Worm (Caenorhabditis elegans): Measurements from ENCODE around the gene R13A5.15.

R13A5.15 gene

ce11 chrIII:7572781-7573400 is 15.2 kb downstream of the R13A5.15 start, which contains the start of the genes rpl-9 and lpd-7 (continued):
- no peak for TF ChIP-seq fkh-2 (tag; optimal IDR thresholded peaks at IDR 0.05)
- no peak for TF ChIP-seq tbx-2 (tag; optimal IDR thresholded peaks at IDR 0.05)
- TF ChIP-seq fos-1 (tag; optimal IDR thresholded peaks at IDR 0.05): no peak
- TF ChIP-seq hmg-11 (tag; optimal IDR thresholded peaks at IDR 0.05): peak; percentile 78
- no peak for TF ChIP-seq ceh-9 (tag; optimal IDR thresholded peaks at IDR 0.05)
- no peak for TF ChIP-seq ceh-16 (tag; optimal IDR thresholded peaks at IDR 0.05)
- peak; percentile 91 for TF ChIP-seq nhr-23 (tag; optimal IDR thresholded peaks at IDR 0.05)
- no peak for TF ChIP-seq mml-1 (tag; optimal IDR thresholded peaks at IDR 0.05)
- TF ChIP-seq elt-1 (tag; optimal IDR thresholded peaks at IDR 0.05): peak; percentile 38
- no peak for TF ChIP-seq unc-39 (tag; optimal IDR thresholded peaks at IDR 0.05)
- no peak for TF ChIP-seq elt-3 (tag; optimal IDR thresholded peaks at IDR 0.05)
- peak; percentile 11 for TF ChIP-seq fkh-10 (GFP tag; optimal IDR thresholded peaks at IDR 0.05)
- TF ChIP-seq lin-15B (tag; optimal IDR thresholded peaks at IDR 0.05): peak; percentile 84
- no peak for TF ChIP-seq nhr-12 (tag; optimal IDR thresholded peaks at IDR 0.05)
- TF ChIP-seq nhr-67 (tag; optimal IDR thresholded peaks at IDR 0.05): no peak
- peak; percentile 71 for TF ChIP-seq nhr-43 (tag; optimal IDR thresholded peaks at IDR 0.05; ENCODE audit: poor library complexity, severe bottlenecking)
- TF ChIP-seq nhr-77 (tag; optimal IDR thresholded peaks at IDR 0.05): no peak
- no peak for TF ChIP-seq ZK546.5 (tag; optimal IDR thresholded peaks at IDR 0.05)
- TF ChIP-seq nhr-237 (tag; optimal IDR thresholded peaks at IDR 0.05): no peak

- TF ChIP-seq lsy-12 (tag; optimal IDR thresholded peaks at IDR 0.05) (no peak), nhr-77 (tag; optimal IDR thresholded peaks at IDR 0.05) (peak; percentile 7), nhr-25 (tag; optimal IDR thresholded peaks at IDR 0.05) (no peak), ceh-16 (tag; optimal IDR thresholded peaks at IDR 0.05) (no peak)
These were observed 16.4 kb downstream of the R13A5.15 start for ce11 chrIII:7571726-7572125.

ce11 chrIII:7570083-7570695 is 17.9 kb downstream of the R13A5.15 start, which contains the start of gene R13A5.7:
Gene R13A5.7 (minus strand): TSS chrIII:7570133.
- TF ChIP-seq elt-1 (tag; optimal IDR thresholded peaks at IDR 0.05): peak; percentile 20
- peak; percentile 48 for TF ChIP-seq nhr-25 (tag; optimal IDR thresholded peaks at IDR 0.05)
- TF ChIP-seq lsy-12 (tag; optimal IDR thresholded peaks at IDR 0.05): peak; percentile 24
- TF ChIP-seq elt-3 (tag; optimal IDR thresholded peaks at IDR 0.05): no peak
- TF ChIP-seq mdl-1 (tag; optimal IDR thresholded peaks at IDR 0.05): peak; percentile 80
- peak; percentile 88 for TF ChIP-seq pha-4 (tag; optimal IDR thresholded peaks at IDR 0.05)
- no peak for TF ChIP-seq ama-1 (optimal IDR thresholded peaks at IDR 0.05)
- peak; percentile 67 for TF ChIP-seq egl-27 (tag; optimal IDR thresholded peaks at IDR 0.05)
- TF ChIP-seq unc-62 (GFP tag; optimal IDR thresholded peaks at IDR 0.05): peak; percentile 64
- peak; percentile 46 for TF ChIP-seq tbx-2 (tag; optimal IDR thresholded peaks at IDR 0.05)
- no peak for TF ChIP-seq ztf-4 (tag; optimal IDR thresholded peaks at IDR 0.05)
- peak; percentile 47 for TF ChIP-seq egl-5 (tag; optimal IDR thresholded peaks at IDR 0.05)
- TF ChIP-seq hmg-11 (tag; optimal IDR thresholded peaks at IDR 0.05): peak; percentile 91
- TF ChIP-seq unc-39 (tag; optimal IDR thresholded peaks at IDR 0.05): no peak
- TF ChIP-seq ceh-28 (tag; optimal IDR thresholded peaks at IDR 0.05): peak; percentile 71
- no peak for TF ChIP-seq nhr-77 (tag; optimal IDR thresholded peaks at IDR 0.05)
- TF ChIP-seq nhr-28 (tag; optimal IDR thresholded peaks at IDR 0.05): no peak
- peak; percentile 80 for TF ChIP-seq jun-1 (tag; optimal IDR thresholded peaks at IDR 0.05)
- peak; percentile 48 for TF ChIP-seq lin-15B (tag; optimal IDR thresholded peaks at IDR 0.05)
- TF ChIP-seq skn-1 (tag; optimal IDR thresholded peaks at IDR 0.05): peak; percentile 43
- peak; percentile 39 for TF ChIP-seq nhr-11 (tag; optimal IDR thresholded peaks at IDR 0.05)
- no peak for TF ChIP-seq fkh-2 (tag; optimal IDR thresholded peaks at IDR 0.05)
- no peak for TF ChIP-seq nhr-67 (tag; optimal IDR thresholded peaks at IDR 0.05)
- TF ChIP-seq pqm-1 (tag; optimal IDR thresholded peaks at IDR 0.05): peak; percentile 55
- TF ChIP-seq ceh-9 (tag; optimal IDR thresholded peaks at IDR 0.05): no peak
- TF ChIP-seq snpc-4 (tag; optimal IDR thresholded peaks at IDR 0.05): peak; percentile 69
- TF ChIP-seq fkh-10 (GFP tag; optimal IDR thresholded peaks at IDR 0.05): no peak
- no peak for TF ChIP-seq ztf-11 (tag; optimal IDR thresholded peaks at IDR 0.05)
- peak; percentile 72 for TF ChIP-seq nhr-43 (tag; optimal IDR thresholded peaks at IDR 0.05; ENCODE audit: poor library complexity, severe bottlenecking)
- peak; percentile 88 for TF ChIP-seq nfya-1 (tag; optimal IDR thresholded peaks at IDR 0.05; ENCODE audit: insufficient read depth)
- TF ChIP-seq nhr-23 (tag; optimal IDR thresholded peaks at IDR 0.05): peak; percentile 76
- peak; percentile 39 for TF ChIP-seq R02D3.7 (tag; optimal IDR thresholded peaks at IDR 0.05)
- peak; percentile 77 for TF ChIP-seq elt-2 (tag; optimal IDR thresholded peaks at IDR 0.05)
- TF ChIP-seq lin-39 (tag; optimal IDR thresholded peaks at IDR 0.05): peak; percentile 50
- no peak for TF ChIP-seq zag-1 (tag; optimal IDR thresholded peaks at IDR 0.05)
- TF ChIP-seq eor-1 (tag; optimal IDR thresholded peaks at IDR 0.05): no peak
- peak; percentile 4 for TF ChIP-seq ceh-82 (tag; optimal IDR thresholded peaks at IDR 0.05)
- TF ChIP-seq nhr-12 (tag; optimal IDR thresholded peaks at IDR 0.05): no peak
- no peak for TF ChIP-seq mml-1 (tag; optimal IDR thresholded peaks at IDR 0.05)
